Worm (Caenorhabditis elegans): ENCODE measurements around the gene F58A6.9.
A peak's percentile ranks its signal among the peaks of the same experiment; 100 is the strongest.
"Not testable (repeated sequence)": the region's sequence is repeated elsewhere in the genome, so short reads cannot be mapped to it uniquely, and the experiment has no call there.

Gene F58A6.9

ce11 chrII:5136296-5136767 lies 22.3 kb downstream of the F58A6.9 start, which contains the start of gene F58A6.2:
TSS of gene F58A6.2 (plus strand) at chrII:5136717.
- TF ChIP-seq ztf-4 (tag; optimal IDR thresholded peaks at IDR 0.05) (no peak), unc-55 (GFP tag; optimal IDR thresholded peaks at IDR 0.05) (no peak)

ce11 chrII:5131800-5132199 lies 26.9 kb downstream of the F58A6.9 start:
- TF ChIP-seq aly-2 (tag; optimal IDR thresholded peaks at IDR 0.05) (no peak), lin-39 (tag; optimal IDR thresholded peaks at IDR 0.05) (no peak), nhr-10 (tag; optimal IDR thresholded peaks at IDR 0.05) (no peak), nhr-237 (tag; optimal IDR thresholded peaks at IDR 0.05) (no peak), sma-3 (GFP tag; optimal IDR thresholded peaks at IDR 0.05) (no peak), nhr-11 (tag; optimal IDR thresholded peaks at IDR 0.05) (no peak), alr-1 (tag; optimal IDR thresholded peaks at IDR 0.05) (no peak), peb-1 (tag; optimal IDR thresholded peaks at IDR 0.05) (no peak), nhr-25 (tag; optimal IDR thresholded peaks at IDR 0.05) (no peak), ztf-4 (tag; optimal IDR thresholded peaks at IDR 0.05) (no peak), ama-1 (optimal IDR thresholded peaks at IDR 0.05) (no peak), ZK546.5 (tag; optimal IDR thresholded peaks at IDR 0.05) (no peak)

- no peak for TF ChIP-seq mdl-1 (tag; optimal IDR thresholded peaks at IDR 0.05)
These were observed 28.6 kb downstream of the F58A6.9 start, which contains the start of gene lgc-56 for ce11 chrII:5130081-5130480. TSS of gene lgc-56 (plus strand) at chrII:5130381.

ce11 chrII:5120612-5121011 lies 38.1 kb downstream of the F58A6.9 start:
- TF ChIP-seq unc-55 (GFP tag; optimal IDR thresholded peaks at IDR 0.05) (no peak), lin-39 (tag; optimal IDR thresholded peaks at IDR 0.05) (no peak), unc-62 (GFP tag; optimal IDR thresholded peaks at IDR 0.05) (peak; percentile 7), skn-1 (tag; optimal IDR thresholded peaks at IDR 0.05) (no peak)

ce11 chrII:5115733-5116132 lies 42.9 kb downstream of the F58A6.9 start, which contains the start of gene srsy-1:
TSS of gene srsy-1 (plus strand) at chrII:5116033.
- no peak for TF ChIP-seq nhr-21 (tag; optimal IDR thresholded peaks at IDR 0.05)

ce11 chrII:5115235-5115634 lies 43.4 kb downstream of the F58A6.9 start, which contains the start of gene msp-74:
TSS of gene msp-74 (minus strand) at chrII:5115335.
- not testable (repeated sequence) for TF ChIP-seq nhr-129 (tag; optimal IDR thresholded peaks at IDR 0.05); lin-39 (tag; optimal IDR thresholded peaks at IDR 0.05); ztf-1 (GFP tag; conservative IDR thresholded peaks at IDR 0.05)

- no peak for TF ChIP-seq mbf-1 (tag; optimal IDR thresholded peaks at IDR 0.05)
- TF ChIP-seq ama-1 (optimal IDR thresholded peaks at IDR 0.05) = no peak
- no peak for TF ChIP-seq ztf-1 (GFP tag; conservative IDR thresholded peaks at IDR 0.05)
- no peak for TF ChIP-seq ZK546.5 (tag; optimal IDR thresholded peaks at IDR 0.05)
- no peak for TF ChIP-seq lin-11 (tag; optimal IDR thresholded peaks at IDR 0.05)
- TF ChIP-seq nhr-6 (tag; optimal IDR thresholded peaks at IDR 0.05) = no peak
- TF ChIP-seq nhr-23 (tag; optimal IDR thresholded peaks at IDR 0.05) = no peak
- TF ChIP-seq zag-1 (tag; optimal IDR thresholded peaks at IDR 0.05) = no peak
- no peak for TF ChIP-seq ceh-82 (tag; optimal IDR thresholded peaks at IDR 0.05)
- TF ChIP-seq ceh-16 (tag; optimal IDR thresholded peaks at IDR 0.05) = no peak
- no peak for TF ChIP-seq nhr-12 (tag; optimal IDR thresholded peaks at IDR 0.05)
- TF ChIP-seq lin-13 (GFP tag; optimal IDR thresholded peaks at IDR 0.05) = no peak
- no peak for TF ChIP-seq aly-2 (tag; optimal IDR thresholded peaks at IDR 0.05)
These were observed 46.6 kb downstream of the F58A6.9 start, which contains the start of gene F09C12.8 for ce11 chrII:5112082-5112481. TSS of gene F09C12.8 (plus strand) at chrII:5112382.

ce11 chrII:5109693-5110092 lies 49.0 kb downstream of the F58A6.9 start, which contains the start of gene F09C12.2:
TSS of gene F09C12.2 (plus strand) at chrII:5110012.
- TF ChIP-seq fos-1 (tag; optimal IDR thresholded peaks at IDR 0.05) (peak; percentile 14), ZK546.5 (tag; optimal IDR thresholded peaks at IDR 0.05) (no peak)

Measured in whole organism, L2 larva.